Fruit fly (Drosophila melanogaster) whole organism, embryonic: Measurements from ENCODE around the gene Hr38.

Experiments used
- Abd-B ChIP-seq: fragments of 200-800 bp; sonication (Bioruptor generic); optimal IDR thresholded peaks from 2 replicates; lab custom pipeline; 2018; ENCODE audit warnings: missing biosample characterization, mild to moderate bottlenecking, missing genetic modification characterization, moderate library complexity
- Atf-2 ChIP-seq: fragments of 200-800 bp; sonication (Bioruptor generic); optimal IDR thresholded peaks from 2 replicates; lab custom pipeline; 2016; ENCODE audit warnings: missing biosample characterization, missing genetic modification characterization
- CG10147 ChIP-seq: fragments of 200-800 bp; sonication (Bioruptor generic); optimal IDR thresholded peaks from 2 replicates; lab custom pipeline; 2019; ENCODE audit warnings: missing biosample characterization, mild to moderate bottlenecking, missing genetic modification characterization, moderate library complexity
- CG11723 ChIP-seq: fragments of 200-800 bp; sonication (Bioruptor generic); optimal IDR thresholded peaks from 2 replicates; lab custom pipeline; 2017; ENCODE audit warnings: missing biosample characterization, mild to moderate bottlenecking, missing genetic modification characterization
- CG14710 ChIP-seq: fragments of 200-800 bp; sonication (Bioruptor generic); optimal IDR thresholded peaks from 3 replicates; lab custom pipeline; 2019; ENCODE audit warnings: missing biosample characterization, mild to moderate bottlenecking, missing genetic modification characterization, moderate library complexity
- CG18599 ChIP-seq: fragments of 200-800 bp; sonication (Bioruptor generic); optimal IDR thresholded peaks from 3 replicates; lab custom pipeline; 2017; ENCODE audit warnings: missing biosample characterization, missing genetic modification characterization, mild to moderate bottlenecking, moderate library complexity, missing genetic modification reagents
- CG2116 ChIP-seq: fragments of 200-800 bp; sonication (Bioruptor generic); optimal IDR thresholded peaks from 3 replicates; lab custom pipeline; 2018; ENCODE audit warnings: missing biosample characterization, mild to moderate bottlenecking, missing genetic modification characterization
- CG2129 ChIP-seq: fragments of 200-800 bp; sonication (Bioruptor generic); IDR thresholded peaks from 2 replicates; pipeline ENCODE4 v1.3.6; 2022; ENCODE audit warnings: missing biosample characterization, missing genetic modification characterization; ENCODE audit not compliant: partially characterized antibody
- CG31388 ChIP-seq: fragments of 200-800 bp; sonication (Bioruptor generic); optimal IDR thresholded peaks from 2 replicates; lab custom pipeline; 2016; ENCODE audit warnings: missing biosample characterization, missing genetic modification characterization
- CG32532 ChIP-seq: fragments of 200-800 bp; sonication (Bioruptor generic); IDR thresholded peaks from 2 replicates; pipeline ENCODE4 v1.3.6; 2022; ENCODE audit warnings: missing biosample characterization, missing genetic modification characterization
- CG4404 ChIP-seq: fragments of 200-800 bp; sonication (Bioruptor generic); IDR thresholded peaks from 2 replicates; pipeline ENCODE4 v1.3.6; 2022; ENCODE audit warnings: missing biosample characterization, missing genetic modification characterization
- CG7556 ChIP-seq: fragments of 200-800 bp; sonication (Bioruptor generic); optimal IDR thresholded peaks from 2 replicates; lab custom pipeline; 2017; ENCODE audit warnings: missing biosample characterization, mild to moderate bottlenecking, missing genetic modification characterization
- D ChIP-seq, 2 experiments: fragments of 200-800 bp in 1 of 2; fragments of >200 bp in 1 of 2; sonication (Bioruptor generic) in 1 of 2; optimal IDR thresholded peaks; 2 replicates in 1 of 2; 3 replicates in 1 of 2; lab custom pipeline; 2017; ENCODE audit warnings: mild to moderate bottlenecking in 1 of 2, missing biosample characterization in 1 of 2, missing genetic modification characterization in 1 of 2, missing genetic modification reagents in 1 of 2
- D19B ChIP-seq: fragments of 200-800 bp; sonication (Bioruptor generic); optimal IDR thresholded peaks from 2 replicates; lab custom pipeline; 2017; ENCODE audit warnings: missing biosample characterization, mild to moderate bottlenecking, missing genetic modification characterization
- Doc2 ChIP-seq: fragments of 200-800 bp; sonication (Bioruptor generic); IDR thresholded peaks from 2 replicates; pipeline ENCODE4 v1.3.6; 2022; ENCODE audit warnings: missing biosample characterization, missing genetic modification characterization
- ERR ChIP-seq: fragments of 200-800 bp; sonication (Bioruptor generic); optimal IDR thresholded peaks from 2 replicates; lab custom pipeline; 2016; ENCODE audit warnings: missing biosample characterization, missing genetic modification characterization
- Hsf ChIP-seq: fragments of 200-800 bp; sonication (Bioruptor generic); optimal IDR thresholded peaks from 3 replicates; lab custom pipeline; 2016; ENCODE audit warnings: missing biosample characterization, missing genetic modification characterization
- Max ChIP-seq: fragments of 200-800 bp; sonication (Bioruptor generic); optimal IDR thresholded peaks from 2 replicates; lab custom pipeline; 2016; ENCODE audit warnings: missing biosample characterization, mild to moderate bottlenecking, missing genetic modification characterization
- Mrtf ChIP-seq: fragments of 200-800 bp; sonication (Bioruptor generic); IDR thresholded peaks from 3 replicates; pipeline ENCODE4 v1.3.6; 2022; ENCODE audit warnings: missing biosample characterization, missing genetic modification characterization
- Myb ChIP-seq: fragments of 200-800 bp; sonication (Bioruptor generic); optimal IDR thresholded peaks from 2 replicates; lab custom pipeline; 2016; ENCODE audit warnings: missing biosample characterization, missing genetic modification characterization
- NC2α ChIP-seq: fragments of 200-800 bp; sonication (Bioruptor generic); optimal IDR thresholded peaks from 2 replicates; lab custom pipeline; 2016; ENCODE audit warnings: missing biosample characterization, missing genetic modification characterization
- Scr ChIP-seq: fragments of 200-800 bp; sonication (Bioruptor generic); IDR thresholded peaks from 2 replicates; pipeline ENCODE4 v1.3.6; 2022; ENCODE audit warnings: missing biosample characterization, missing genetic modification characterization; ENCODE audit not compliant: partially characterized antibody
- al ChIP-seq: fragments of 200-800 bp; sonication (Bioruptor generic); IDR thresholded peaks from 2 replicates; pipeline ENCODE4 v1.3.6; 2022; ENCODE audit warnings: missing biosample characterization, missing genetic modification characterization
- btn ChIP-seq: fragments of 200-800 bp; sonication (Bioruptor generic); optimal IDR thresholded peaks from 2 replicates; lab custom pipeline; 2016; ENCODE audit warnings: missing biosample characterization, missing genetic modification characterization
- caup ChIP-seq: fragments of 200-800 bp; sonication (Bioruptor generic); optimal IDR thresholded peaks from 3 replicates; lab custom pipeline; 2017; ENCODE audit warnings: missing biosample characterization, mild to moderate bottlenecking, missing genetic modification characterization, moderate library complexity; ENCODE audit not compliant: severe bottlenecking
- da ChIP-seq: fragments of 200-800 bp; sonication (Bioruptor generic); optimal IDR thresholded peaks from 2 replicates; lab custom pipeline; 2016; ENCODE audit warnings: missing biosample characterization, missing genetic modification characterization
- danr ChIP-seq: fragments of 200-800 bp; sonication (Bioruptor generic); IDR thresholded peaks from 2 replicates; pipeline ENCODE4 v1.3.6; 2022; ENCODE audit warnings: missing biosample characterization, missing genetic modification characterization
- fru ChIP-seq: fragments of >200 bp; optimal IDR thresholded peaks from 2 replicates; lab custom pipeline; 2017
- hbn ChIP-seq: fragments of 200-800 bp; sonication (Bioruptor generic); IDR thresholded peaks from 2 replicates; pipeline ENCODE4 v1.3.6; 2022; ENCODE audit warnings: missing biosample characterization, missing genetic modification characterization; ENCODE audit not compliant: partially characterized antibody
- knrl ChIP-seq: fragments of 200-800 bp; sonication (Bioruptor generic); IDR thresholded peaks from 3 replicates; pipeline ENCODE4 v1.3.6; 2022; ENCODE audit warnings: missing biosample characterization, missing genetic modification characterization; ENCODE audit not compliant: partially characterized antibody
- lov ChIP-seq, 2 experiments: fragments of 200-800 bp in 1 of 2; fragments of >200 bp in 1 of 2; sonication (Bioruptor generic) in 1 of 2; IDR thresholded peaks in 1 of 2; optimal IDR thresholded peaks in 1 of 2; 2 replicates in 1 of 2; 3 replicates in 1 of 2; pipeline versions ENCODE4 v1.3.6 to Lab custom; 2017 to 2022; ENCODE audit warnings: missing biosample characterization in 1 of 2, missing genetic modification characterization in 1 of 2
- mam ChIP-seq: fragments of 200-800 bp; sonication (Bioruptor generic); optimal IDR thresholded peaks from 3 replicates; lab custom pipeline; 2016; ENCODE audit warnings: missing biosample characterization, missing genetic modification characterization
- nmo ChIP-seq: fragments of 200-800 bp; sonication (Bioruptor generic); optimal IDR thresholded peaks from 2 replicates; lab custom pipeline; 2018; ENCODE audit warnings: missing biosample characterization, mild to moderate bottlenecking, missing genetic modification characterization, moderate library complexity
- pan ChIP-seq, 4 experiments: fragments of >200 bp in 3 of 4; fragments of 200-800 bp in 1 of 4; sonication (Bioruptor generic) in 1 of 4; optimal IDR thresholded peaks in 3 of 4; IDR thresholded peaks in 1 of 4; 2 replicates each; pipeline versions ENCODE4 v1.3.6 to Lab custom; 2017 to 2022; ENCODE audit warnings: missing biosample characterization in 2 of 4, missing genetic modification characterization in 2 of 4, mixed read lengths in 1 of 4
- schlank ChIP-seq: fragments of 200-800 bp; sonication (Bioruptor generic); optimal IDR thresholded peaks from 2 replicates; lab custom pipeline; 2018; ENCODE audit warnings: missing biosample characterization, mild to moderate bottlenecking, missing genetic modification characterization
- slbo ChIP-seq: fragments of 200-800 bp; sonication (Bioruptor generic); IDR thresholded peaks from 2 replicates; pipeline ENCODE4 v1.3.6; 2022; ENCODE audit warnings: missing biosample characterization, missing genetic modification characterization
- sob ChIP-seq: fragments of 200-800 bp; sonication (Bioruptor generic); IDR thresholded peaks from 2 replicates; pipeline ENCODE4 v1.3.6; 2022; ENCODE audit warnings: missing biosample characterization, missing genetic modification characterization
- toy ChIP-seq: fragments of 200-800 bp; sonication (Bioruptor generic); IDR thresholded peaks from 2 replicates; pipeline ENCODE4 v1.3.6; 2022; ENCODE audit warnings: missing biosample characterization, missing genetic modification characterization
- unc-4 ChIP-seq: fragments of 200-800 bp; sonication (Bioruptor generic); IDR thresholded peaks from 2 replicates; pipeline ENCODE4 v1.3.6; 2022; ENCODE audit warnings: missing biosample characterization, missing genetic modification characterization; ENCODE audit not compliant: partially characterized antibody
- vnd ChIP-seq: fragments of 200-800 bp; sonication (Bioruptor generic); IDR thresholded peaks from 3 replicates; pipeline ENCODE4 v1.3.6; 2022; ENCODE audit warnings: missing biosample characterization, missing genetic modification characterization; ENCODE audit not compliant: partially characterized antibody
- vvl ChIP-seq: fragments of 200-800 bp; sonication (Bioruptor generic); IDR thresholded peaks from 2 replicates; pipeline ENCODE4 v1.3.6; 2022; ENCODE audit warnings: missing biosample characterization, missing genetic modification characterization
- zfh2 ChIP-seq: fragments of 200-800 bp; sonication (Bioruptor generic); optimal IDR thresholded peaks from 2 replicates; lab custom pipeline; 2016; ENCODE audit warnings: missing biosample characterization, missing genetic modification characterization

Hr38 gene

dm6 chr2L:20645394-20645869 is 69.0 kb downstream of the Hr38 start, which contains the start of the genes phr6-4 and CG2608 (continued):
- TF ChIP-seq sob (GFP tag; lab: Robert Waterston, UW) = peak; percentile 70
- peak; percentile 94 for TF ChIP-seq Abd-B (GFP tag; lab: Kevin White, UChicago)
- peak; percentile 54 for TF ChIP-seq btn (GFP tag; lab: Kevin White, UChicago)
- peak; percentile 95 for TF ChIP-seq CG7556 (GFP tag; lab: Kevin White, UChicago)
- peak; percentile 72 for TF ChIP-seq Myb (GFP tag; lab: Kevin White, UChicago)
- peak; percentile 90 for TF ChIP-seq CG32532 (GFP tag; lab: Robert Waterston, UW)
- peak; percentile 94 for TF ChIP-seq CG14710 (tag; lab: Kevin White, UChicago)
- TF ChIP-seq vvl (GFP tag; lab: Robert Waterston, UW) = peak; percentile 89
- no peak for TF ChIP-seq hbn (GFP tag; lab: Robert Waterston, UW)
- TF ChIP-seq CG10147 = peak; percentile 95
- peak; percentile 64; the same call in 1 of the 2 replicates for TF ChIP-seq Doc2 (GFP tag; lab: Robert Waterston, UW)
- no peak for TF ChIP-seq lov (optimal IDR thresholded peaks at IDR 0.05; lab: Kevin White, UChicago)
- 0 out of 3 replicates have a peak, but pooled peaks have one; percentile 69 for TF ChIP-seq lov (GFP tag; IDR thresholded peaks at IDR 0.05; lab: Robert Waterston, UW)
- TF ChIP-seq ERR (GFP tag; lab: Kevin White, UChicago) = peak; percentile 34
- peak; percentile 90 for TF ChIP-seq al (GFP tag; lab: Robert Waterston, UW)
- TF ChIP-seq knrl = no peak
- TF ChIP-seq schlank = peak; percentile 71
- TF ChIP-seq NC2α (GFP tag; lab: Kevin White, UChicago) = peak; percentile 67
- peak; percentile 92 for TF ChIP-seq Atf-2 (GFP tag; lab: Kevin White, UChicago)
- TF ChIP-seq CG4404 = peak; percentile 76
- TF ChIP-seq toy (GFP tag; lab: Robert Waterston, UW) = peak; percentile 64
- TF ChIP-seq da (GFP tag; lab: Kevin White, UChicago) = peak; percentile 71
- TF ChIP-seq Mrtf (GFP tag; lab: Robert Waterston, UW) = peak; percentile 74
- peak; percentile 94 for TF ChIP-seq Max (GFP tag; lab: Kevin White, UChicago)
- TF ChIP-seq vnd (GFP tag; lab: Robert Waterston, UW) = no peak
- TF ChIP-seq zfh2 (GFP tag; lab: Kevin White, UChicago) = peak; percentile 89
- peak; percentile 86 for TF ChIP-seq CG11723 (GFP tag; lab: Kevin White, UChicago)
- no peak for TF ChIP-seq fru (lab: Kevin White, UChicago)
- TF ChIP-seq CG2129 = no peak
- peak; percentile 67 for TF ChIP-seq danr (GFP tag; lab: Robert Waterston, UW)
- no peak for TF ChIP-seq unc-4 (GFP tag; lab: Robert Waterston, UW)
- TF ChIP-seq nmo (GFP tag; lab: Kevin White, UChicago) = peak; percentile 97
- TF ChIP-seq CG18599 (GFP tag; lab: Kevin White, UChicago) = peak; percentile 93

- TF ChIP-seq pan (optimal IDR thresholded peaks at IDR 0.05; lab: Kevin White, UChicago) (no peak), pan (GFP tag; optimal IDR thresholded peaks at IDR 0.05 in 1 of 2, IDR thresholded peaks at IDR 0.05 in 1 of 2) (no peak), Scr (no peak), CG2116 (GFP tag; lab: Kevin White, UChicago) (no peak), mam (GFP tag; lab: Kevin White, UChicago) (no peak), Abd-B (GFP tag; lab: Kevin White, UChicago) (no peak), caup (GFP tag; lab: Kevin White, UChicago) (no peak), Hsf (GFP tag; lab: Kevin White, UChicago) (no peak), slbo (GFP tag; lab: Robert Waterston, UW) (no peak), D (optimal IDR thresholded peaks at IDR 0.05; lab: Kevin White, UChicago) (no peak), D (GFP tag; optimal IDR thresholded peaks at IDR 0.05; lab: Kevin White, UChicago) (no peak), D19B (no peak), da (GFP tag; lab: Kevin White, UChicago) (no peak), CG31388 (no peak)
- TF ChIP-seq, all 482 proteins: peak for 0
Observed at dm6 chr2L:20643144-20643543, 71.2 kb downstream of the Hr38 start, which contains the start of gene CG17470. TSS of gene CG17470 (minus strand) at chr2L:20643244.
